Fruit fly (Drosophila melanogaster) whole organism, embryonic: ENCODE results near the gene CG13359.

Source experiments
- Atf6 ChIP-seq: fragments of 200-800 bp; sonication (Bioruptor generic); IDR thresholded peaks from 2 replicates; pipeline ENCODE4 v1.3.6; 2022; ENCODE audit warnings: missing biosample characterization, missing genetic modification characterization
- BEAF-32 ChIP-seq: fragments of 200-800 bp; sonication (Bioruptor generic); optimal IDR thresholded peaks from 3 replicates; lab custom pipeline; 2017; ENCODE audit warnings: missing biosample characterization, missing genetic modification characterization, mild to moderate bottlenecking, moderate library complexity, missing genetic modification reagents
- CG10366 ChIP-seq: fragments of 200-800 bp; sonication (Bioruptor generic); IDR thresholded peaks from 2 replicates; pipeline ENCODE4 v1.3.6; 2022; ENCODE audit warnings: missing biosample characterization, missing genetic modification characterization
- CG10959 ChIP-seq: fragments of 200-800 bp; sonication (Bioruptor generic); IDR thresholded peaks from 2 replicates; pipeline ENCODE4 v1.3.6; 2022; ENCODE audit warnings: missing biosample characterization, missing genetic modification characterization
- CG12299 ChIP-seq: fragments of 200-800 bp; sonication (Bioruptor generic); optimal IDR thresholded peaks from 2 replicates; lab custom pipeline; 2018; ENCODE audit warnings: missing biosample characterization, mild to moderate bottlenecking, missing genetic modification characterization
- CG12744 ChIP-seq: fragments of 200-800 bp; sonication (Bioruptor generic); optimal IDR thresholded peaks from 2 replicates; lab custom pipeline; 2016; ENCODE audit warnings: missing biosample characterization, missing genetic modification characterization
- CG12942 ChIP-seq: fragments of 200-800 bp; sonication (Bioruptor generic); optimal IDR thresholded peaks from 3 replicates; lab custom pipeline; 2016; ENCODE audit warnings: missing biosample characterization, missing genetic modification characterization
- CG14965 ChIP-seq: fragments of 200-800 bp; sonication (Bioruptor generic); optimal IDR thresholded peaks from 2 replicates; lab custom pipeline; 2016; ENCODE audit warnings: missing biosample characterization, missing genetic modification characterization, borderline replicate concordance
- CG1603 ChIP-seq: fragments of 200-800 bp; sonication (Bioruptor generic); optimal IDR thresholded peaks from 2 replicates; lab custom pipeline; 2019; ENCODE audit warnings: missing biosample characterization, mild to moderate bottlenecking, missing genetic modification characterization, moderate library complexity
- CG16779 ChIP-seq: fragments of 200-800 bp; sonication (Bioruptor generic); IDR thresholded peaks from 2 replicates; pipeline ENCODE4 v1.3.6; 2022; ENCODE audit warnings: missing biosample characterization, missing genetic modification characterization
- CG17568 ChIP-seq: fragments of 200-800 bp; sonication (Bioruptor generic); optimal IDR thresholded peaks from 2 replicates; lab custom pipeline; 2018; ENCODE audit warnings: missing biosample characterization, mild to moderate bottlenecking, missing genetic modification characterization, moderate library complexity
- CG2120 ChIP-seq: fragments of 200-800 bp; sonication (Bioruptor generic); optimal IDR thresholded peaks from 3 replicates; lab custom pipeline; 2016; ENCODE audit warnings: missing biosample characterization, missing genetic modification characterization
- CG6254 ChIP-seq: fragments of 200-800 bp; sonication (Bioruptor generic); optimal IDR thresholded peaks from 3 replicates; lab custom pipeline; 2017; ENCODE audit warnings: mild to moderate bottlenecking, missing biosample characterization, missing genetic modification reagents, missing genetic modification characterization
- CG8281 ChIP-seq: fragments of 200-800 bp; sonication (Bioruptor generic); optimal IDR thresholded peaks from 2 replicates; lab custom pipeline; 2018; ENCODE audit warnings: missing biosample characterization, mild to moderate bottlenecking, missing genetic modification characterization, moderate library complexity
- CG9932 ChIP-seq: fragments of 200-800 bp; sonication (Bioruptor generic); IDR thresholded peaks from 2 replicates; pipeline ENCODE4 v1.3.6; 2022; ENCODE audit warnings: missing biosample characterization, missing genetic modification characterization
- Camta ChIP-seq: fragments of 200-800 bp; sonication (Bioruptor generic); optimal IDR thresholded peaks from 2 replicates; lab custom pipeline; 2016; ENCODE audit warnings: missing biosample characterization, missing genetic modification characterization
- Fer1 ChIP-seq: fragments of 200-800 bp; sonication (Bioruptor generic); optimal IDR thresholded peaks from 2 replicates; lab custom pipeline; 2017; ENCODE audit warnings: missing biosample characterization, mild to moderate bottlenecking, missing genetic modification characterization
- GATAe ChIP-seq: fragments of 200-800 bp; sonication (Bioruptor generic); conservative IDR thresholded peaks from 2 replicates; pipeline ENCODE4 v1.3.6; 2022; ENCODE audit warnings: missing biosample characterization, missing genetic modification characterization
- HHEX ChIP-seq: fragments of 200-800 bp; sonication (Bioruptor generic); optimal IDR thresholded peaks from 3 replicates; lab custom pipeline; 2017; ENCODE audit warnings: missing biosample characterization, mild to moderate bottlenecking, missing genetic modification characterization, missing genetic modification reagents
- HmgD ChIP-seq: fragments of 200-800 bp; sonication (Bioruptor generic); optimal IDR thresholded peaks from 3 replicates; lab custom pipeline; 2016; ENCODE audit warnings: missing biosample characterization, missing genetic modification characterization
- HmgZ ChIP-seq: fragments of 200-800 bp; sonication (Bioruptor generic); optimal IDR thresholded peaks from 2 replicates; lab custom pipeline; 2018; ENCODE audit warnings: missing biosample characterization, mild to moderate bottlenecking, missing genetic modification characterization
- Hmx ChIP-seq: fragments of 200-800 bp; sonication (Bioruptor generic); optimal IDR thresholded peaks from 2 replicates; lab custom pipeline; 2016; ENCODE audit warnings: missing biosample characterization, missing genetic modification characterization
- Jarid2 ChIP-seq: fragments of 200-800 bp; sonication (Bioruptor generic); optimal IDR thresholded peaks from 3 replicates; lab custom pipeline; 2017; ENCODE audit warnings: mild to moderate bottlenecking, missing biosample characterization, missing genetic modification reagents, missing genetic modification characterization
- Lpt ChIP-seq: fragments of >200 bp; optimal IDR thresholded peaks from 2 replicates; lab custom pipeline; 2018; ENCODE audit warnings: missing biosample characterization, missing genetic modification characterization
- Med ChIP-seq: fragments of 200-800 bp; sonication (Bioruptor generic); peaks from one replicate; lab custom pipeline; 2016; ENCODE audit warnings: missing biosample characterization, missing genetic modification characterization, mild to moderate bottlenecking, inconsistent platforms, moderate library complexity
- Mes4 ChIP-seq: fragments of 200-800 bp; sonication (Bioruptor generic); optimal IDR thresholded peaks from 2 replicates; lab custom pipeline; 2016; ENCODE audit warnings: missing biosample characterization, missing genetic modification characterization
- NK7.1 ChIP-seq: fragments of 200-800 bp; sonication (Bioruptor generic); optimal IDR thresholded peaks from 3 replicates; lab custom pipeline; 2016; ENCODE audit warnings: missing biosample characterization, missing genetic modification characterization
- Pdp1 ChIP-seq, 2 experiments: fragments of 200-800 bp; sonication (Bioruptor generic); optimal IDR thresholded peaks; 3 replicates each; lab custom pipeline; 2016; ENCODE audit warnings: missing biosample characterization in 2 of 2, missing genetic modification characterization in 2 of 2, mild to moderate bottlenecking in 1 of 2, moderate library complexity in 1 of 2
- Tbp ChIP-seq: fragments of >200 bp; optimal IDR thresholded peaks from 2 replicates; lab custom pipeline; 2018; ENCODE audit warnings: missing biosample characterization, missing genetic modification characterization
- ab ChIP-seq: fragments of 200-800 bp; sonication (Bioruptor generic); optimal IDR thresholded peaks from 2 replicates; lab custom pipeline; 2016; ENCODE audit warnings: missing biosample characterization, missing genetic modification characterization
- al ChIP-seq: fragments of 200-800 bp; sonication (Bioruptor generic); IDR thresholded peaks from 2 replicates; pipeline ENCODE4 v1.3.6; 2022; ENCODE audit warnings: missing biosample characterization, missing genetic modification characterization
- bbx ChIP-seq: fragments of 200-800 bp; sonication (Bioruptor generic); IDR thresholded peaks from 2 replicates; pipeline ENCODE4 v1.3.6; 2022; ENCODE audit warnings: missing biosample characterization, missing genetic modification characterization; ENCODE audit not compliant: partially characterized antibody
- cato ChIP-seq: fragments of 200-800 bp; sonication (Bioruptor generic); optimal IDR thresholded peaks from 2 replicates; lab custom pipeline; 2016; ENCODE audit warnings: missing biosample characterization, missing genetic modification characterization, borderline replicate concordance
- dati ChIP-seq: fragments of 200-800 bp; sonication (Bioruptor generic); IDR thresholded peaks from 2 replicates; pipeline ENCODE4 v1.3.6; 2022; ENCODE audit warnings: missing biosample characterization, missing genetic modification characterization
- dysf ChIP-seq: fragments of 200-800 bp; sonication (Bioruptor generic); IDR thresholded peaks from 3 replicates; pipeline ENCODE4 v1.3.6; 2022; ENCODE audit warnings: missing biosample characterization, missing genetic modification characterization
- insv ChIP-seq, 2 experiments: fragments of 200-800 bp; sonication (Bioruptor generic); optimal IDR thresholded peaks; 3 replicates each; lab custom pipeline; 2016 to 2018; ENCODE audit warnings: missing biosample characterization in 2 of 2, missing genetic modification characterization in 2 of 2
- kah ChIP-seq: fragments of 200-800 bp; sonication (Bioruptor generic); optimal IDR thresholded peaks from 2 replicates; lab custom pipeline; 2018; ENCODE audit warnings: missing biosample characterization, mild to moderate bottlenecking, missing genetic modification characterization
- kni ChIP-seq: fragments of 200-800 bp; sonication (Bioruptor generic); optimal IDR thresholded peaks from 3 replicates; lab custom pipeline; 2017; ENCODE audit warnings: mild to moderate bottlenecking, missing biosample characterization, missing genetic modification reagents, missing genetic modification characterization
- lab ChIP-seq: fragments of 200-800 bp; sonication (Bioruptor generic); optimal IDR thresholded peaks from 3 replicates; lab custom pipeline; 2017; ENCODE audit warnings: missing biosample characterization, missing genetic modification characterization, mild to moderate bottlenecking, moderate library complexity, missing genetic modification reagents
- lbe ChIP-seq: fragments of 200-800 bp; sonication (Bioruptor generic); optimal IDR thresholded peaks from 2 replicates; lab custom pipeline; 2016; ENCODE audit warnings: missing biosample characterization, mild to moderate bottlenecking, missing genetic modification characterization
- pros ChIP-seq: fragments of 200-800 bp; sonication (Bioruptor generic); optimal IDR thresholded peaks from 3 replicates; lab custom pipeline; 2019; ENCODE audit warnings: missing biosample characterization, mild to moderate bottlenecking, missing genetic modification characterization, moderate library complexity
- pum ChIP-seq: fragments of 200-800 bp; sonication (Bioruptor generic); optimal IDR thresholded peaks from 2 replicates; lab custom pipeline; 2016; ENCODE audit warnings: missing biosample characterization, missing genetic modification characterization
- repo ChIP-seq: fragments of 200-800 bp; sonication (Bioruptor generic); optimal IDR thresholded peaks from 2 replicates; lab custom pipeline; 2016; ENCODE audit warnings: missing biosample characterization, missing genetic modification characterization
- scrt ChIP-seq: fragments of 200-800 bp; sonication (Bioruptor generic); optimal IDR thresholded peaks from 2 replicates; lab custom pipeline; 2018; ENCODE audit warnings: missing biosample characterization, mild to moderate bottlenecking, missing genetic modification characterization, moderate library complexity
- sna ChIP-seq: fragments of 200-800 bp; sonication (Bioruptor generic); IDR thresholded peaks from 2 replicates; pipeline ENCODE4 v1.3.6; 2022; ENCODE audit warnings: missing biosample characterization, missing genetic modification characterization; ENCODE audit not compliant: partially characterized antibody
- trem ChIP-seq: fragments of 200-800 bp; optimal IDR thresholded peaks from 3 replicates; lab custom pipeline; 2019; ENCODE audit warnings: missing biosample characterization, mild to moderate bottlenecking, missing genetic modification characterization, moderate library complexity
- twi ChIP-seq: fragments of 200-800 bp; optimal IDR thresholded peaks from 2 replicates; lab custom pipeline; 2019; ENCODE audit warnings: missing biosample characterization, mild to moderate bottlenecking, missing genetic modification characterization, moderate library complexity
- unpg ChIP-seq: fragments of 200-800 bp; sonication (Bioruptor generic); optimal IDR thresholded peaks from 3 replicates; lab custom pipeline; 2018; ENCODE audit warnings: missing biosample characterization, mild to moderate bottlenecking, missing genetic modification characterization, moderate library complexity
- vfl ChIP-seq: fragments of 200-800 bp; sonication (Bioruptor generic); optimal IDR thresholded peaks from 2 replicates; lab custom pipeline; 2016; ENCODE audit warnings: missing biosample characterization, missing genetic modification characterization
- z ChIP-seq: fragments of 200-800 bp; sonication (Bioruptor generic); IDR thresholded peaks from 3 replicates; pipeline ENCODE4 v1.3.6; 2022; ENCODE audit warnings: missing biosample characterization, missing genetic modification characterization

Gene CG13359

dm6 chrX:835965-836690, 32.9 kb upstream of the CG13359 start (continued):
- TF ChIP-seq Camta (no peak), twi (tag; lab: Kevin White, UChicago) (no peak), ab (no peak), Fer1 (GFP tag; lab: Kevin White, UChicago) (no peak), Mes4 (no peak), CG10959 (no peak), CG8281 (tag; lab: Kevin White, UChicago) (no peak), Med (peak; percentile 27), pros (peak; percentile 72), HHEX (no peak), CG9932 (GFP tag; lab: Robert Waterston, UW) (no peak), dati (GFP tag; lab: Robert Waterston, UW) (no peak), GATAe (GFP tag; lab: Robert Waterston, UW) (no peak), HmgD (GFP tag; lab: Kevin White, UChicago) (no peak), vfl (GFP tag; lab: Kevin White, UChicago) (no peak), Lpt (GFP tag; lab: Kevin White, UChicago) (no peak), cato (GFP tag; lab: Kevin White, UChicago) (no peak), CG10366 (peak; percentile 20; the same call in 1 of the 2 replicates), Pdp1 (GFP tag; optimal IDR thresholded peaks at IDR 0.05; lab: Kevin White, UChicago) (peak in 1 of 2 experiments; percentile 11), repo (GFP tag; lab: Kevin White, UChicago) (no peak), CG2120 (GFP tag; lab: Kevin White, UChicago) (no peak), Atf6 (GFP tag; lab: Robert Waterston, UW) (no peak), CG16779 (GFP tag; lab: Robert Waterston, UW) (no peak), kah (no peak), CG1603 (tag; lab: Kevin White, UChicago) (no peak), lab (no peak), scrt (GFP tag; lab: Kevin White, UChicago) (no peak), HmgZ (no peak), CG17568 (no peak), BEAF-32 (peak; percentile 28), CG12299 (tag; lab: Kevin White, UChicago) (no peak), CG6254 (GFP tag; lab: Kevin White, UChicago) (no peak), CG12942 (GFP tag; lab: Kevin White, UChicago) (no peak), pum (GFP tag; lab: Kevin White, UChicago) (no peak), unpg (GFP tag; lab: Kevin White, UChicago) (no peak), Tbp (GFP tag; lab: Kevin White, UChicago) (no peak), Jarid2 (GFP tag; lab: Kevin White, UChicago) (peak; percentile 71), NK7.1 (GFP tag; lab: Kevin White, UChicago) (no peak), al (GFP tag; lab: Robert Waterston, UW) (no peak), lbe (GFP tag; lab: Kevin White, UChicago) (no peak), CG12744 (GFP tag; lab: Kevin White, UChicago) (no peak), sna (GFP tag; lab: Robert Waterston, UW) (0 out of 2 replicates have a peak, but pooled peaks have one; percentile 13), trem (tag; lab: Kevin White, UChicago) (no peak), CG14965 (GFP tag; lab: Kevin White, UChicago) (no peak), Hmx (no peak), bbx (0 out of 2 replicates have a peak, but pooled peaks have one; percentile 14), insv (GFP tag; optimal IDR thresholded peaks at IDR 0.05; lab: Kevin White, UChicago) (peak in 1 of 2 experiments; percentile 80), dysf (GFP tag; lab: Robert Waterston, UW) (no peak), kni (GFP tag; lab: Kevin White, UChicago) (peak; percentile 20), z (GFP tag; lab: Robert Waterston, UW) (peak; percentile 58; the same call in 1 of the 3 replicates)
